Worm (Caenorhabditis elegans) whole organism, L1 larva: Measurements from ENCODE around the gene col-37.

ENCODE experiments used
- C04F5.9 ChIP-seq: sonication (generic microtip); optimal IDR thresholded peaks from 2 replicates; lab custom pipeline; 2016; ENCODE audit warnings: missing genetic modification characterization, missing compliant biosample characterization
- C16A3.4 ChIP-seq: fragments of 150-350 bp; optimal IDR thresholded peaks from 2 replicates; lab custom pipeline; 2014; ENCODE audit warnings: missing biosample characterization, missing genetic modification characterization
- Y116A8C.19 ChIP-seq: sonication (generic microtip); optimal IDR thresholded peaks from 2 replicates; lab custom pipeline; 2016; ENCODE audit warnings: missing compliant biosample characterization, missing genetic modification characterization, borderline replicate concordance
- aha-1 ChIP-seq: fragments of 150-350 bp; optimal IDR thresholded peaks from 2 replicates; lab custom pipeline; 2014; ENCODE audit warnings: missing biosample characterization, missing genetic modification characterization
- blmp-1 ChIP-seq: fragments of 150-350 bp; optimal IDR thresholded peaks from 2 replicates; lab custom pipeline; 2014; ENCODE audit warnings: missing biosample characterization, missing genetic modification characterization
- ceh-82 ChIP-seq, 3 experiments: fragments of 150-350 bp in 1 of 3; sonication (generic microtip) in 2 of 3; optimal IDR thresholded peaks; 2 replicates each; lab custom pipeline; 2014 to 2017; ENCODE audit warnings: missing biosample characterization in 3 of 3, missing genetic modification characterization in 3 of 3
- efl-1 ChIP-seq, 4 experiments: fragments of 150-350 bp; optimal IDR thresholded peaks in 3 of 4; peaks in 1 of 4; 1 replicate in 1 of 4; 2 replicates in 3 of 4; lab custom pipeline; 2014; ENCODE audit warnings: missing biosample characterization in 2 of 4, missing genetic modification characterization in 2 of 4, missing genetic modification reagents in 2 of 4
- efl-3 ChIP-seq: fragments of 200-800 bp; sonication (Bioruptor generic); optimal IDR thresholded peaks from 2 replicates; lab custom pipeline; 2018; ENCODE audit warnings: mild to moderate bottlenecking, missing genetic modification characterization, missing compliant biosample characterization
- egl-27 ChIP-seq, 2 experiments: fragments of 150-350 bp in 1 of 2; sonication (generic microtip); optimal IDR thresholded peaks; 3 replicates each; lab custom pipeline; 2017 to 2018; ENCODE audit warnings: missing biosample characterization in 2 of 2, missing genetic modification characterization in 2 of 2, missing genetic modification reagents in 2 of 2
- elt-3 ChIP-seq, 6 experiments: fragments of 150-350 bp in 1 of 6; sonication (generic microtip); optimal IDR thresholded peaks; 2 replicates each; lab custom pipeline; 2017 to 2018; ENCODE audit warnings: missing biosample characterization in 6 of 6, missing genetic modification characterization in 6 of 6, inconsistent platforms in 1 of 6
- fkh-10 ChIP-seq: sonication (generic microtip); optimal IDR thresholded peaks from 2 replicates; lab custom pipeline; 2017; ENCODE audit warnings: missing biosample characterization, missing genetic modification reagents, missing genetic modification characterization
- hlh-17 ChIP-seq: fragments of 200-800 bp; sonication (Bioruptor generic); optimal IDR thresholded peaks from 2 replicates; lab custom pipeline; 2018; ENCODE audit warnings: missing genetic modification characterization, mild to moderate bottlenecking, missing compliant biosample characterization, moderate library complexity, borderline replicate concordance
- hlh-4 ChIP-seq: sonication (generic microtip); optimal IDR thresholded peaks from 2 replicates; lab custom pipeline; 2016; ENCODE audit warnings: mild to moderate bottlenecking, missing genetic modification characterization, missing compliant biosample characterization
- hpl-2 ChIP-seq: fragments of 150-350 bp; optimal IDR thresholded peaks from 2 replicates; lab custom pipeline; 2014; ENCODE audit warnings: missing biosample characterization, missing genetic modification reagents, missing genetic modification characterization
- isw-1 ChIP-seq: fragments of 200-800 bp; sonication (Bioruptor generic); IDR thresholded peaks from 2 replicates; pipeline ENCODE4 v1.3.6; 2022; ENCODE audit warnings: missing genetic modification characterization, missing compliant biosample characterization
- jun-1 ChIP-seq: fragments of 150-350 bp; optimal IDR thresholded peaks from 2 replicates; lab custom pipeline; 2014; ENCODE audit warnings: missing biosample characterization, missing genetic modification reagents, missing genetic modification characterization
- lin-14 ChIP-seq: fragments of 200-800 bp; sonication (Bioruptor generic); optimal IDR thresholded peaks from 2 replicates; lab custom pipeline; 2018; ENCODE audit warnings: mild to moderate bottlenecking, missing genetic modification characterization, moderate library complexity, missing compliant biosample characterization
- lin-35 ChIP-seq, 2 experiments: fragments of 150-350 bp; optimal IDR thresholded peaks; 2 replicates each; lab custom pipeline; 2014; ENCODE audit warnings: missing biosample characterization in 2 of 2, missing genetic modification characterization in 2 of 2, missing genetic modification reagents in 2 of 2
- lin-39 ChIP-seq: fragments of 150-350 bp; optimal IDR thresholded peaks from 2 replicates; lab custom pipeline; 2014; ENCODE audit warnings: missing biosample characterization, missing genetic modification reagents, missing genetic modification characterization
- lir-3 ChIP-seq: sonication (generic microtip); optimal IDR thresholded peaks from 2 replicates; lab custom pipeline; 2016; ENCODE audit warnings: mild to moderate bottlenecking, missing genetic modification characterization, moderate library complexity, missing compliant biosample characterization; ENCODE audit not compliant: poor library complexity
- nhr-11 ChIP-seq: fragments of 150-350 bp; optimal IDR thresholded peaks from 2 replicates; lab custom pipeline; 2014; ENCODE audit warnings: missing biosample characterization, missing genetic modification characterization
- nhr-12 ChIP-seq: sonication (generic microtip); optimal IDR thresholded peaks from 2 replicates; lab custom pipeline; 2017; ENCODE audit warnings: missing biosample characterization, missing genetic modification characterization
- nhr-19 ChIP-seq: fragments of 200-800 bp; sonication (Bioruptor generic); conservative IDR thresholded peaks from 2 replicates; pipeline ENCODE4 v1.3.6; 2022; ENCODE audit warnings: missing genetic modification characterization, missing compliant biosample characterization
- nhr-20 ChIP-seq: sonication (generic microtip); optimal IDR thresholded peaks from 2 replicates; lab custom pipeline; 2016; ENCODE audit warnings: mild to moderate bottlenecking, missing genetic modification characterization, missing compliant biosample characterization
- nhr-237 ChIP-seq: fragments of 150-350 bp; optimal IDR thresholded peaks from 2 replicates; lab custom pipeline; 2014; ENCODE audit warnings: missing biosample characterization, missing genetic modification characterization
- nhr-71 ChIP-seq: sonication (generic microtip); optimal IDR thresholded peaks from 2 replicates; lab custom pipeline; 2016; ENCODE audit warnings: mild to moderate bottlenecking, missing genetic modification characterization, moderate library complexity, missing compliant biosample characterization
- nhr-85 ChIP-seq: sonication (generic microtip); peaks from one replicate; lab custom pipeline; 2016; ENCODE audit warnings: missing genetic modification characterization, inconsistent platforms, missing compliant biosample characterization
- nhr-90 ChIP-seq: sonication (generic microtip); optimal IDR thresholded peaks from 2 replicates; lab custom pipeline; 2016; ENCODE audit warnings: mild to moderate bottlenecking, missing genetic modification characterization, missing compliant biosample characterization; ENCODE audit not compliant: poor library complexity
- pqm-1 ChIP-seq: sonication (generic microtip); optimal IDR thresholded peaks from 3 replicates; lab custom pipeline; 2017; ENCODE audit warnings: missing biosample characterization, missing genetic modification characterization
- rnt-1 ChIP-seq: sonication (generic microtip); optimal IDR thresholded peaks from 2 replicates; lab custom pipeline; 2016; ENCODE audit warnings: mild to moderate bottlenecking, missing genetic modification characterization, moderate library complexity, missing compliant biosample characterization
- snpc-4 ChIP-seq: fragments of 150-350 bp; optimal IDR thresholded peaks from 2 replicates; lab custom pipeline; 2014; ENCODE audit warnings: missing biosample characterization, missing genetic modification characterization
- snu-23 ChIP-seq: sonication (generic microtip); optimal IDR thresholded peaks from 2 replicates; lab custom pipeline; 2016; ENCODE audit warnings: missing genetic modification characterization, missing compliant biosample characterization
- sup-37 ChIP-seq: fragments of 200-800 bp; sonication (Bioruptor generic); optimal IDR thresholded peaks from 2 replicates; lab custom pipeline; 2018; ENCODE audit warnings: mild to moderate bottlenecking, missing genetic modification characterization, missing compliant biosample characterization
- tbx-2 ChIP-seq: sonication (generic microtip); optimal IDR thresholded peaks from 2 replicates; lab custom pipeline; 2016; ENCODE audit warnings: missing genetic modification characterization, missing compliant biosample characterization
- unc-86 ChIP-seq: sonication (generic microtip); optimal IDR thresholded peaks from 2 replicates; lab custom pipeline; 2016; ENCODE audit warnings: missing genetic modification characterization, missing compliant biosample characterization
- unc-98 ChIP-seq: fragments of 200-800 bp; sonication (Bioruptor generic); IDR thresholded peaks from 2 replicates; pipeline ENCODE4 v1.3.6; 2022; ENCODE audit warnings: missing genetic modification characterization, missing compliant biosample characterization
- zag-1 ChIP-seq: fragments of 150-350 bp; optimal IDR thresholded peaks from 2 replicates; lab custom pipeline; 2014; ENCODE audit warnings: missing biosample characterization, missing genetic modification characterization

col-37 gene

ce11 chrV:12159975-12160374 lies 7.6 kb downstream of the col-37 start:
- TF ChIP-seq nhr-85, result peak; percentile 85
- no peak for TF ChIP-seq lir-3 (tag; lab: Kevin White, UChicago)
- TF ChIP-seq lin-39 (tag; lab: Kevin White, UChicago), result no peak
- no peak for TF ChIP-seq efl-1 (optimal IDR thresholded peaks at IDR 0.05; lab: Kevin White, UChicago)
- TF ChIP-seq efl-1 (GFP tag; optimal IDR thresholded peaks at IDR 0.05 in 1 of 2; lab: Kevin White, UChicago), result peak in 1 of 2 experiments; percentile 70
- peak; percentile 8 for TF ChIP-seq lin-14 (GFP tag; lab: Kevin White, UChicago)

ce11 chrV:12158377-12158776 lies 9.2 kb downstream of the col-37 start:
- TF ChIP-seq efl-3 (no peak), nhr-19 (GFP tag; lab: Robert Waterston, UW) (peak; percentile 29), nhr-12 (no peak), unc-86 (tag; lab: Kevin White, UChicago) (no peak), nhr-71 (tag; lab: Kevin White, UChicago) (peak; percentile 47), jun-1 (tag; lab: Kevin White, UChicago) (no peak), egl-27 (tag; optimal IDR thresholded peaks at IDR 0.05; lab: Kevin White, UChicago) (no peak), pqm-1 (no peak), hlh-17 (GFP tag; lab: Kevin White, UChicago) (no peak), ceh-82 (tag; optimal IDR thresholded peaks at IDR 0.05; lab: Kevin White, UChicago) (no peak), lin-35 (GFP tag; optimal IDR thresholded peaks at IDR 0.05; lab: Kevin White, UChicago) (no peak), nhr-90 (tag; lab: Kevin White, UChicago) (no peak), C16A3.4 (tag; lab: Kevin White, UChicago) (no peak), rnt-1 (tag; lab: Kevin White, UChicago) (peak; percentile 76), unc-98 (no peak), nhr-20 (tag; lab: Kevin White, UChicago) (peak; percentile 27), snu-23 (GFP tag; lab: Kevin White, UChicago) (peak; percentile 8), isw-1 (GFP tag; lab: Robert Waterston, UW) (no peak), nhr-237 (tag; lab: Kevin White, UChicago) (no peak), lin-14 (GFP tag; lab: Kevin White, UChicago) (peak; percentile 79), blmp-1 (tag; lab: Kevin White, UChicago) (no peak), nhr-85 (peak; percentile 81), efl-1 (optimal IDR thresholded peaks at IDR 0.05; lab: Kevin White, UChicago) (peak in 1 of 2 experiments; percentile 14), efl-1 (GFP tag; optimal IDR thresholded peaks at IDR 0.05 in 1 of 2; lab: Kevin White, UChicago) (peak in 1 of 2 experiments; percentile 77)

- TF ChIP-seq Y116A8C.19 (tag; lab: Kevin White, UChicago), result no peak
- no peak for TF ChIP-seq hlh-4 (tag; lab: Kevin White, UChicago)
- TF ChIP-seq elt-3 (tag; optimal IDR thresholded peaks at IDR 0.05; lab: Kevin White, UChicago), result no peak
- no peak for TF ChIP-seq efl-1 (optimal IDR thresholded peaks at IDR 0.05; lab: Kevin White, UChicago)
- no peak for TF ChIP-seq efl-1 (GFP tag; optimal IDR thresholded peaks at IDR 0.05 in 1 of 2; lab: Kevin White, UChicago)
- no peak for TF ChIP-seq snu-23 (GFP tag; lab: Kevin White, UChicago)
- no peak for TF ChIP-seq C04F5.9 (tag; lab: Kevin White, UChicago)
- no peak for TF ChIP-seq nhr-20 (tag; lab: Kevin White, UChicago)
- no peak for TF ChIP-seq nhr-11 (tag; lab: Kevin White, UChicago)
- no peak for TF ChIP-seq snpc-4 (tag; lab: Kevin White, UChicago)
- no peak for TF ChIP-seq efl-3
- TF ChIP-seq lin-39 (tag; lab: Kevin White, UChicago), result no peak
- TF ChIP-seq fkh-10, result no peak
- no peak for TF ChIP-seq nhr-71 (tag; lab: Kevin White, UChicago)
- TF ChIP-seq hpl-2 (GFP tag; lab: Kevin White, UChicago), result no peak
- no peak for TF ChIP-seq sup-37
- TF ChIP-seq aha-1, result no peak
- TF ChIP-seq zag-1 (tag; lab: Kevin White, UChicago), result no peak
- no peak for TF ChIP-seq tbx-2 (tag; lab: Kevin White, UChicago)
Measured at ce11 chrV:12154554-12154953, 13.0 kb downstream of the col-37 start, which contains the start of gene C27A7.9. Gene C27A7.9 (minus strand): TSS chrV:12154654.
